Fruit fly (Drosophila melanogaster) whole organism, embryonic: Measurements from ENCODE around the gene RpS30.

ENCODE experiments used
- Atf-2 ChIP-seq: fragments of 200-800 bp; sonication (Bioruptor generic); optimal IDR thresholded peaks from 2 replicates; lab custom pipeline; 2016; ENCODE audit warnings: missing biosample characterization, missing genetic modification characterization
- Awh ChIP-seq: fragments of 200-800 bp; sonication (Bioruptor generic); IDR thresholded peaks from 2 replicates; pipeline ENCODE4, ENCODE4 v1.3.6; 2022; ENCODE audit warnings: missing biosample characterization, missing genetic modification characterization
- CG10462 ChIP-seq: fragments of 200-800 bp; sonication (Bioruptor generic); optimal IDR thresholded peaks from 2 replicates; lab custom pipeline; 2016; ENCODE audit warnings: missing biosample characterization, missing genetic modification characterization
- CG10979 ChIP-seq: fragments of 200-800 bp; sonication (Bioruptor generic); optimal IDR thresholded peaks from 2 replicates; lab custom pipeline; 2018; ENCODE audit warnings: missing biosample characterization, mild to moderate bottlenecking, missing genetic modification characterization, moderate library complexity
- CG12104 ChIP-seq: fragments of 200-800 bp; sonication (Bioruptor generic); optimal IDR thresholded peaks from 3 replicates; lab custom pipeline; 2016; ENCODE audit warnings: missing biosample characterization, missing genetic modification characterization
- CG13123 ChIP-seq: fragments of 200-800 bp; sonication (Bioruptor generic); optimal IDR thresholded peaks from 2 replicates; lab custom pipeline; 2016; ENCODE audit warnings: missing biosample characterization, missing genetic modification characterization
- CG14014 ChIP-seq: fragments of 200-800 bp; sonication (Bioruptor generic); IDR thresholded peaks from 2 replicates; pipeline ENCODE4 v1.3.6; 2022; ENCODE audit warnings: missing biosample characterization, missing genetic modification characterization
- CG14710 ChIP-seq: fragments of 200-800 bp; sonication (Bioruptor generic); optimal IDR thresholded peaks from 3 replicates; lab custom pipeline; 2019; ENCODE audit warnings: missing biosample characterization, mild to moderate bottlenecking, missing genetic modification characterization, moderate library complexity
- CG18619 ChIP-seq: fragments of 200-800 bp; sonication (Bioruptor generic); optimal IDR thresholded peaks from 3 replicates; lab custom pipeline; 2017; ENCODE audit warnings: missing biosample characterization, mild to moderate bottlenecking, missing genetic modification characterization
- CG2199 ChIP-seq: fragments of 200-800 bp; sonication (Bioruptor generic); IDR thresholded peaks from 3 replicates; pipeline ENCODE4 v1.3.6; 2022; ENCODE audit warnings: missing biosample characterization, missing genetic modification characterization
- CG32772 ChIP-seq: fragments of 200-800 bp; sonication (Bioruptor generic); IDR thresholded peaks from 2 replicates; pipeline ENCODE4 v1.3.6; 2022; ENCODE audit warnings: missing biosample characterization, missing genetic modification characterization
- CG7786 ChIP-seq: fragments of 200-800 bp; sonication (Bioruptor generic); optimal IDR thresholded peaks from 2 replicates; lab custom pipeline; 2016; ENCODE audit warnings: missing biosample characterization, missing genetic modification characterization
- CG8281 ChIP-seq: fragments of 200-800 bp; sonication (Bioruptor generic); optimal IDR thresholded peaks from 2 replicates; lab custom pipeline; 2018; ENCODE audit warnings: missing biosample characterization, mild to moderate bottlenecking, missing genetic modification characterization, moderate library complexity
- CG9437 ChIP-seq: fragments of 200-800 bp; sonication (Bioruptor generic); optimal IDR thresholded peaks from 2 replicates; lab custom pipeline; 2018; ENCODE audit warnings: missing biosample characterization, mild to moderate bottlenecking, missing genetic modification characterization
- Chrac-16 ChIP-seq: fragments of 200-800 bp; sonication (Bioruptor generic); optimal IDR thresholded peaks from 3 replicates; lab custom pipeline; 2016; ENCODE audit warnings: missing biosample characterization, missing genetic modification characterization
- Hr51 ChIP-seq, 2 experiments: fragments of 200-800 bp; sonication (Bioruptor generic); optimal IDR thresholded peaks; 2 replicates in 1 of 2; 3 replicates in 1 of 2; lab custom pipeline; 2016 to 2018; ENCODE audit warnings: missing biosample characterization in 2 of 2, missing genetic modification characterization in 2 of 2, mild to moderate bottlenecking in 1 of 2, moderate library complexity in 1 of 2
- Hr78 ChIP-seq, 2 experiments: fragments of 200-800 bp in 1 of 2; fragments of >200 bp in 1 of 2; sonication (Bioruptor generic) in 1 of 2; optimal IDR thresholded peaks; 2 replicates each; lab custom pipeline; 2017 to 2019; ENCODE audit warnings: missing biosample characterization in 2 of 2, missing genetic modification characterization in 2 of 2, mild to moderate bottlenecking in 1 of 2, moderate library complexity in 1 of 2
- Lhr ChIP-seq: fragments of 200-800 bp; sonication (Bioruptor generic); optimal IDR thresholded peaks from 3 replicates; lab custom pipeline; 2017; ENCODE audit warnings: mild to moderate bottlenecking, missing biosample characterization, missing genetic modification reagents, missing genetic modification characterization
- Max ChIP-seq: fragments of 200-800 bp; sonication (Bioruptor generic); optimal IDR thresholded peaks from 2 replicates; lab custom pipeline; 2016; ENCODE audit warnings: missing biosample characterization, mild to moderate bottlenecking, missing genetic modification characterization
- Myb ChIP-seq: fragments of 200-800 bp; sonication (Bioruptor generic); optimal IDR thresholded peaks from 2 replicates; lab custom pipeline; 2016; ENCODE audit warnings: missing biosample characterization, missing genetic modification characterization
- Ptx1 ChIP-seq: fragments of 200-800 bp; sonication (Bioruptor generic); IDR thresholded peaks from 2 replicates; pipeline ENCODE4 v1.3.6; 2022; ENCODE audit warnings: missing biosample characterization, missing genetic modification characterization
- Rx ChIP-seq: fragments of 200-800 bp; sonication (Bioruptor generic); IDR thresholded peaks from 2 replicates; pipeline ENCODE4 v1.3.6; 2022; ENCODE audit warnings: missing biosample characterization, missing genetic modification characterization
- Ssrp ChIP-seq: fragments of 200-800 bp; sonication (Bioruptor generic); optimal IDR thresholded peaks from 2 replicates; lab custom pipeline; 2018; ENCODE audit warnings: missing biosample characterization, mild to moderate bottlenecking, missing genetic modification characterization, moderate library complexity
- Taf1 ChIP-seq: fragments of 200-800 bp; sonication (Bioruptor generic); IDR thresholded peaks from 2 replicates; pipeline ENCODE4 v1.3.6; 2022; ENCODE audit warnings: missing biosample characterization, missing genetic modification characterization
- aop ChIP-seq: fragments of 200-800 bp; sonication (Bioruptor generic); IDR thresholded peaks from 2 replicates; pipeline ENCODE4 v1.3.6; 2022; ENCODE audit warnings: missing biosample characterization, missing genetic modification characterization
- ato ChIP-seq: fragments of 200-800 bp; sonication (Bioruptor generic); IDR thresholded peaks from 2 replicates; pipeline ENCODE4 v1.3.6; 2022; ENCODE audit warnings: missing biosample characterization, missing genetic modification characterization; ENCODE audit not compliant: partially characterized antibody
- chm ChIP-seq: fragments of 200-800 bp; sonication (Bioruptor generic); IDR thresholded peaks from 2 replicates; pipeline ENCODE4 v1.3.6; 2022; ENCODE audit warnings: missing biosample characterization, missing genetic modification characterization
- ci ChIP-seq: fragments of 200-800 bp; sonication (Bioruptor generic); IDR thresholded peaks from 3 replicates; pipeline ENCODE4 v1.3.6; 2022; ENCODE audit warnings: missing biosample characterization, missing genetic modification characterization
- corto ChIP-seq: fragments of 200-800 bp; sonication (Bioruptor generic); optimal IDR thresholded peaks from 2 replicates; lab custom pipeline; 2016; ENCODE audit warnings: missing biosample characterization, mild to moderate bottlenecking, missing genetic modification characterization, moderate library complexity
- ftz-f1 ChIP-seq: fragments of 200-800 bp; sonication (Bioruptor generic); optimal IDR thresholded peaks from 2 replicates; lab custom pipeline; 2016; ENCODE audit warnings: missing biosample characterization, missing genetic modification characterization
- grn ChIP-seq: fragments of 200-800 bp; sonication (Bioruptor generic); optimal IDR thresholded peaks from 3 replicates; lab custom pipeline; 2017; ENCODE audit warnings: missing biosample characterization, missing genetic modification characterization
- kay ChIP-seq: fragments of 200-800 bp; sonication (Bioruptor generic); optimal IDR thresholded peaks from 2 replicates; lab custom pipeline; 2016; ENCODE audit warnings: missing biosample characterization, missing genetic modification characterization
- lab ChIP-seq: fragments of 200-800 bp; sonication (Bioruptor generic); optimal IDR thresholded peaks from 3 replicates; lab custom pipeline; 2017; ENCODE audit warnings: missing biosample characterization, missing genetic modification characterization, mild to moderate bottlenecking, moderate library complexity, missing genetic modification reagents
- mld ChIP-seq: fragments of 200-800 bp; sonication (Bioruptor generic); IDR thresholded peaks from 3 replicates; pipeline ENCODE4 v1.3.6; 2022; ENCODE audit warnings: missing biosample characterization, missing genetic modification characterization; ENCODE audit not compliant: partially characterized antibody
- nerfin-1 ChIP-seq: fragments of 200-800 bp; sonication (Bioruptor generic); optimal IDR thresholded peaks from 3 replicates; lab custom pipeline; 2019; ENCODE audit warnings: missing biosample characterization, mild to moderate bottlenecking, missing genetic modification characterization, moderate library complexity
- onecut ChIP-seq: fragments of 200-800 bp; sonication (Bioruptor generic); IDR thresholded peaks from 2 replicates; pipeline ENCODE4 v1.3.6; 2022; ENCODE audit warnings: missing biosample characterization, missing genetic modification characterization
- p53 ChIP-seq: fragments of 200-800 bp; sonication (Bioruptor generic); optimal IDR thresholded peaks from 2 replicates; lab custom pipeline; 2016; ENCODE audit warnings: missing biosample characterization, missing genetic modification characterization
- peb ChIP-seq: fragments of 200-800 bp; sonication (Bioruptor generic); IDR thresholded peaks from 2 replicates; pipeline ENCODE4 v1.3.6; 2022; ENCODE audit warnings: missing biosample characterization, missing genetic modification characterization
- pfk ChIP-seq: fragments of 200-800 bp; sonication (Bioruptor generic); optimal IDR thresholded peaks from 2 replicates; lab custom pipeline; 2018; ENCODE audit warnings: missing biosample characterization, mild to moderate bottlenecking, missing genetic modification characterization, moderate library complexity
- pnt ChIP-seq: fragments of 200-800 bp; sonication (Bioruptor generic); optimal IDR thresholded peaks from 3 replicates; lab custom pipeline; 2016; ENCODE audit warnings: missing biosample characterization, missing genetic modification characterization
- sd ChIP-seq: fragments of 200-800 bp; sonication (Bioruptor generic); optimal IDR thresholded peaks from 3 replicates; lab custom pipeline; 2018; ENCODE audit warnings: missing biosample characterization, mild to moderate bottlenecking, missing genetic modification characterization, moderate library complexity
- sens ChIP-seq: fragments of 200-800 bp; sonication (Bioruptor generic); peaks from one replicate; lab custom pipeline; 2016; ENCODE audit warnings: missing biosample characterization, missing genetic modification characterization
- shn ChIP-seq: fragments of 200-800 bp; sonication (Bioruptor generic); optimal IDR thresholded peaks from 3 replicates; lab custom pipeline; 2016; ENCODE audit warnings: missing biosample characterization, missing genetic modification characterization
- sim ChIP-seq: fragments of 200-800 bp; sonication (Bioruptor generic); IDR thresholded peaks from 2 replicates; pipeline ENCODE4 v1.3.6; 2022; ENCODE audit warnings: missing biosample characterization, missing genetic modification characterization
- ssp ChIP-seq: fragments of 200-800 bp; sonication (Bioruptor generic); IDR thresholded peaks from 2 replicates; pipeline ENCODE4 v1.3.6; 2022; ENCODE audit warnings: missing biosample characterization, missing genetic modification characterization
- tin ChIP-seq: fragments of 200-800 bp; sonication (Bioruptor generic); optimal IDR thresholded peaks from 3 replicates; lab custom pipeline; 2016; ENCODE audit warnings: missing biosample characterization, missing genetic modification characterization
- tio ChIP-seq: fragments of 200-800 bp; sonication (Bioruptor generic); optimal IDR thresholded peaks from 2 replicates; lab custom pipeline; 2017; ENCODE audit warnings: missing biosample characterization, missing genetic modification characterization, inconsistent platforms
- toy ChIP-seq: fragments of 200-800 bp; sonication (Bioruptor generic); IDR thresholded peaks from 2 replicates; pipeline ENCODE4 v1.3.6; 2022; ENCODE audit warnings: missing biosample characterization, missing genetic modification characterization
- unc-4 ChIP-seq: fragments of 200-800 bp; sonication (Bioruptor generic); IDR thresholded peaks from 2 replicates; pipeline ENCODE4 v1.3.6; 2022; ENCODE audit warnings: missing biosample characterization, missing genetic modification characterization; ENCODE audit not compliant: partially characterized antibody
- yki ChIP-seq: fragments of >200 bp; optimal IDR thresholded peaks from 3 replicates; lab custom pipeline; 2018

Gene RpS30

DNA sequence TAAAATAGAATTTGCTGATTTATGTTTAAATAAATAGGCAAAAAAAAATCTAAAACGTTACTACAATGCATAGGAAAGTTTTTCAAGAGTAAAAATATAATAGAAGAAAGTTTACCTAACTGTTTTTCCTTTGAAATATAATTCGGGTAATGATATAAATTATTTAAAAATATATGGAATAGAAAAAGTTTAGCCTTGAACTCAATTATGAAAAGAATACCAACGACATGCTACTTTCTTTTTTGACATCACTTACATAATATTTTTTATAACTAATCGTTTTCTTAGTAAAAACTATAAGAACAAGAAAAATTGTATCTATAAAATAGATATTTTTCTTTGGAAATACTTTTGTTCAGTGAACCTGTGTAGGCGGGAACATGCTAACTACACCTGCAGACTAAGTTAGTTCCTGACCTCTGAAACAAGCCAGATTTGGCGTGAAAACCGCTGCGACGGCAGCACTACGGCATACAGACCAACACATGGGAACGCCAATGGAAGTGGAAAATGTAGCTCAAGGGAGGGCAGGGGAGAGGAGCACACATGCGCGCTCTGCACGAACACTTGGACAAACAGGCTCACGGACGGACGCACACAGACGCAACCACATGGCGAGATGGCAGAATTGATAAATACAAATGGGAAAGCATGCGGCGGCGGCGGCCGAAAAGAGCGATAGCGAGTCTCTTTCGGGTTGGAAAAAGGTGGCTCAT, 20.7 kb upstream of the RpS30 start (continued):
- no peak for TF ChIP-seq toy (GFP tag; lab: Robert Waterston, UW)
- TF ChIP-seq corto (GFP tag; lab: Kevin White, UChicago): no peak
- peak; percentile 62 for TF ChIP-seq CG9437 (GFP tag; lab: Kevin White, UChicago)
- 0 out of 2 replicates have a peak, but pooled peaks have one; percentile 12 for TF ChIP-seq CG14014 (GFP tag; lab: Robert Waterston, UW)
- TF ChIP-seq sd (tag; lab: Kevin White, UChicago): peak; percentile 79
- TF ChIP-seq Myb (GFP tag; lab: Kevin White, UChicago): no peak
- peak; percentile 76; the same call in 2 of the 3 replicates for TF ChIP-seq ci
- TF ChIP-seq yki (lab: Kevin White, UChicago): no peak
- peak; percentile 43 for TF ChIP-seq lab (GFP tag; lab: Kevin White, UChicago)
- no peak for TF ChIP-seq Taf1 (GFP tag; lab: Robert Waterston, UW)
- TF ChIP-seq ftz-f1: peak; percentile 80
- no peak for TF ChIP-seq ssp (GFP tag; lab: Robert Waterston, UW)
- no peak for TF ChIP-seq kay (GFP tag; lab: Kevin White, UChicago)
- no peak for TF ChIP-seq Lhr (GFP tag; lab: Kevin White, UChicago)
- no peak for TF ChIP-seq nerfin-1 (tag; lab: Kevin White, UChicago)
- TF ChIP-seq Awh: no peak
- TF ChIP-seq CG12104 (GFP tag; lab: Kevin White, UChicago): peak; percentile 31
- TF ChIP-seq Hr51 (GFP tag; optimal IDR thresholded peaks at IDR 0.05; lab: Kevin White, UChicago): peak in 1 of 2 experiments; percentile 30
- TF ChIP-seq Ptx1 (GFP tag; lab: Robert Waterston, UW): 0 out of 2 replicates have a peak, but pooled peaks have one; percentile 13
- peak; percentile 65 for TF ChIP-seq sens (GFP tag; lab: Kevin White, UChicago)
- TF ChIP-seq Max (GFP tag; lab: Kevin White, UChicago): no peak
- TF ChIP-seq grn: peak; percentile 98
- TF ChIP-seq aop (GFP tag; lab: Robert Waterston, UW): 0 out of 2 replicates have a peak, but pooled peaks have one; percentile 8
- no peak for TF ChIP-seq CG10979 (tag; lab: Kevin White, UChicago)
- no peak for TF ChIP-seq Atf-2
- TF ChIP-seq p53: no peak
- 0 out of 3 replicates have a peak, but pooled peaks have one; percentile 54 for TF ChIP-seq CG2199 (GFP tag; lab: Robert Waterston, UW)
- TF ChIP-seq chm (GFP tag; lab: Robert Waterston, UW): no peak; the same call in 1 of the 2 replicates
- TF ChIP-seq Hr78 (GFP tag; optimal IDR thresholded peaks at IDR 0.05; lab: Kevin White, UChicago): peak in 1 of 2 experiments; percentile 18
- TF ChIP-seq shn (GFP tag; lab: Kevin White, UChicago): no peak
- peak; percentile 17; the same call in 1 of the 2 replicates for TF ChIP-seq peb (GFP tag; lab: Robert Waterston, UW)
- TF ChIP-seq unc-4 (GFP tag; lab: Robert Waterston, UW): no peak
- no peak for TF ChIP-seq CG7786
- TF ChIP-seq CG14710 (tag; lab: Kevin White, UChicago): peak; percentile 18
- no peak for TF ChIP-seq CG32772 (GFP tag; lab: Robert Waterston, UW)
- TF ChIP-seq ato: no peak
- no peak for TF ChIP-seq sim (GFP tag; lab: Robert Waterston, UW)
- TF ChIP-seq CG10462 (GFP tag; lab: Kevin White, UChicago): no peak
- no peak for TF ChIP-seq Chrac-16 (GFP tag; lab: Kevin White, UChicago)
- no peak for TF ChIP-seq onecut (GFP tag; lab: Robert Waterston, UW)
- TF ChIP-seq Ssrp (tag; lab: Kevin White, UChicago): peak; percentile 42
- TF ChIP-seq tio: no peak
- TF ChIP-seq CG13123: no peak
- TF ChIP-seq tin (GFP tag; lab: Kevin White, UChicago): no peak
- no peak for TF ChIP-seq Rx (GFP tag; lab: Robert Waterston, UW)
- no peak for TF ChIP-seq CG8281 (tag; lab: Kevin White, UChicago)
- no peak for TF ChIP-seq pnt
- no peak for TF ChIP-seq pfk (GFP tag; lab: Kevin White, UChicago)
- peak; percentile 19 for TF ChIP-seq CG18619 (GFP tag; lab: Kevin White, UChicago)
- TF ChIP-seq mld: no peak
